Fruit fly (Drosophila melanogaster): Measurements from ENCODE around the gene ich.

Gene ich

dm6 chr3R:8979850-8980775, 17.3 kb upstream of the ich start:
- TF ChIP-seq CG7101 (tag; optimal IDR thresholded peaks at IDR 0.05) (no peak), CG12768 (GFP tag; optimal IDR thresholded peaks at IDR 0.05) (peak; percentile 39), Clk (GFP tag; optimal IDR thresholded peaks at IDR 0.05) (no peak), cnc (optimal IDR thresholded peaks at IDR 0.05) (no peak), cic (GFP tag; optimal IDR thresholded peaks at IDR 0.05) (no peak), toe (GFP tag; optimal IDR thresholded peaks at IDR 0.05) (peak; percentile 28), tj (GFP tag; optimal IDR thresholded peaks at IDR 0.05) (no peak), CG14711 (tag; optimal IDR thresholded peaks at IDR 0.05) (no peak), bab1 (GFP tag; optimal IDR thresholded peaks at IDR 0.05) (no peak)

dm6 chr3R:8978768-8979167, 15.9 kb upstream of the ich start:
- TF ChIP-seq cnc (optimal IDR thresholded peaks at IDR 0.05): no peak
- TF ChIP-seq CG7101 (tag; optimal IDR thresholded peaks at IDR 0.05): no peak
- TF ChIP-seq Hr96 (GFP tag; optimal IDR thresholded peaks at IDR 0.05): no peak
- TF ChIP-seq kay (GFP tag; ENCODE audit: borderline replicate concordance): no peak
- TF ChIP-seq Mnt (GFP tag; optimal IDR thresholded peaks at IDR 0.05): no peak
- TF ChIP-seq pad (GFP tag; optimal IDR thresholded peaks at IDR 0.05): no peak

- TF ChIP-seq toe (GFP tag; optimal IDR thresholded peaks at IDR 0.05) (no peak), Crg-1 (GFP tag; optimal IDR thresholded peaks at IDR 0.05) (no peak), CG14711 (tag; optimal IDR thresholded peaks at IDR 0.05) (no peak), CG11617 (GFP tag; optimal IDR thresholded peaks at IDR 0.05) (no peak), ovo (GFP tag; optimal IDR thresholded peaks at IDR 0.05) (no peak), Hr96 (GFP tag; optimal IDR thresholded peaks at IDR 0.05) (no peak), Clk (GFP tag; optimal IDR thresholded peaks at IDR 0.05) (no peak), pad (GFP tag; optimal IDR thresholded peaks at IDR 0.05) (no peak), CG5204 (GFP tag; optimal IDR thresholded peaks at IDR 0.05) (no peak), Mnt (GFP tag; optimal IDR thresholded peaks at IDR 0.05) (no peak), CG33017 (tag; optimal IDR thresholded peaks at IDR 0.05) (no peak), tj (GFP tag; optimal IDR thresholded peaks at IDR 0.05) (no peak), CG7045 (GFP tag; optimal IDR thresholded peaks at IDR 0.05) (no peak), CG12768 (GFP tag; optimal IDR thresholded peaks at IDR 0.05) (no peak)
Observed at dm6 chr3R:8976073-8976593, 13.3 kb upstream of the ich start.

- no peak for TF ChIP-seq Hr96 (GFP tag; optimal IDR thresholded peaks at IDR 0.05)
- TF ChIP-seq tj (GFP tag; optimal IDR thresholded peaks at IDR 0.05): no peak
- TF ChIP-seq cnc (optimal IDR thresholded peaks at IDR 0.05): no peak
- TF ChIP-seq Mnt (GFP tag; optimal IDR thresholded peaks at IDR 0.05): no peak
- TF ChIP-seq pad (GFP tag; optimal IDR thresholded peaks at IDR 0.05): no peak
- TF ChIP-seq cic (GFP tag; optimal IDR thresholded peaks at IDR 0.05): no peak
- no peak for TF ChIP-seq CG1620 (GFP tag; optimal IDR thresholded peaks at IDR 0.05)
- no peak for TF ChIP-seq CG11617 (GFP tag; optimal IDR thresholded peaks at IDR 0.05)
- TF ChIP-seq Crg-1 (GFP tag; optimal IDR thresholded peaks at IDR 0.05): no peak
- TF ChIP-seq CG7045 (GFP tag; optimal IDR thresholded peaks at IDR 0.05): no peak
Observed at dm6 chr3R:8971794-8972193, 9.0 kb upstream of the ich start.

dm6 chr3R:8970707-8971106, 7.9 kb upstream of the ich start:
- no peak for TF ChIP-seq CG14711 (tag; optimal IDR thresholded peaks at IDR 0.05)

- no peak for TF ChIP-seq tj (GFP tag; optimal IDR thresholded peaks at IDR 0.05)
- TF ChIP-seq kay (GFP tag; ENCODE audit: borderline replicate concordance): no peak
- no peak for TF ChIP-seq CG14711 (tag; optimal IDR thresholded peaks at IDR 0.05)
- no peak for TF ChIP-seq CG33017 (tag; optimal IDR thresholded peaks at IDR 0.05)
- TF ChIP-seq CG11617 (GFP tag; optimal IDR thresholded peaks at IDR 0.05): no peak
Observed at dm6 chr3R:8969926-8970306, 7.1 kb upstream of the ich start.

- TF ChIP-seq bab1 (GFP tag; optimal IDR thresholded peaks at IDR 0.05) (no peak), cic (GFP tag; optimal IDR thresholded peaks at IDR 0.05) (no peak), Clk (GFP tag; optimal IDR thresholded peaks at IDR 0.05) (no peak), tj (GFP tag; optimal IDR thresholded peaks at IDR 0.05) (no peak), Crg-1 (GFP tag; optimal IDR thresholded peaks at IDR 0.05) (no peak), CG12768 (GFP tag; optimal IDR thresholded peaks at IDR 0.05) (no peak), kay (GFP tag; ENCODE audit: borderline replicate concordance) (no peak), CG5204 (GFP tag; optimal IDR thresholded peaks at IDR 0.05) (no peak), CG7101 (tag; optimal IDR thresholded peaks at IDR 0.05) (no peak), CG7045 (GFP tag; optimal IDR thresholded peaks at IDR 0.05) (no peak), CG14711 (tag; optimal IDR thresholded peaks at IDR 0.05) (no peak), Hr96 (GFP tag; optimal IDR thresholded peaks at IDR 0.05) (no peak), cnc (optimal IDR thresholded peaks at IDR 0.05) (no peak), Mnt (GFP tag; optimal IDR thresholded peaks at IDR 0.05) (no peak), CG11617 (GFP tag; optimal IDR thresholded peaks at IDR 0.05) (no peak), toe (GFP tag; optimal IDR thresholded peaks at IDR 0.05) (no peak), CG33017 (tag; optimal IDR thresholded peaks at IDR 0.05) (no peak), pad (GFP tag; optimal IDR thresholded peaks at IDR 0.05) (no peak), ovo (GFP tag; optimal IDR thresholded peaks at IDR 0.05) (no peak)
Observed at dm6 chr3R:8969301-8969925, 6.6 kb upstream of the ich start.
